Worm (Caenorhabditis elegans) whole organism, young adult: Measurements from ENCODE around the gene B0563.8.

Experiments
- C06A6.2 ChIP-seq: fragments of 200-800 bp; sonication (Bioruptor generic); conservative IDR thresholded peaks from 2 replicates; pipeline ENCODE4 v1.3.6; 2022; ENCODE audit warnings: missing genetic modification characterization, missing compliant biosample characterization
- F23B12.7 ChIP-seq: sonication (generic microtip); optimal IDR thresholded peaks from 2 replicates; lab custom pipeline; 2017; ENCODE audit warnings: missing genetic modification characterization, mild to moderate bottlenecking, missing compliant biosample characterization, antibody characterized with exemption, moderate library complexity; ENCODE audit not compliant: insufficient read depth
- F52B5.7 ChIP-seq: sonication (generic microtip); optimal IDR thresholded peaks from 2 replicates; lab custom pipeline; 2016; ENCODE audit warnings: mild to moderate bottlenecking, missing genetic modification characterization, missing compliant biosample characterization
- F57A8.1 ChIP-seq: fragments of 200-800 bp; sonication (Bioruptor generic); optimal IDR thresholded peaks from 2 replicates; lab custom pipeline; 2018; ENCODE audit warnings: mild to moderate bottlenecking, missing genetic modification characterization, moderate library complexity, missing compliant biosample characterization
- K11D2.4 ChIP-seq: fragments of 200-800 bp; sonication (Bioruptor generic); IDR thresholded peaks from 2 replicates; pipeline ENCODE4 v1.3.6; 2022; ENCODE audit warnings: missing genetic modification reagents, missing genetic modification characterization, missing compliant biosample characterization
- K12H6.12 ChIP-seq: fragments of 200-800 bp; sonication (Bioruptor generic); optimal IDR thresholded peaks from 2 replicates; lab custom pipeline; 2018; ENCODE audit warnings: mild to moderate bottlenecking, missing genetic modification characterization, missing compliant biosample characterization
- T07F8.4 ChIP-seq: sonication (generic microtip); optimal IDR thresholded peaks from 2 replicates; lab custom pipeline; 2016; ENCODE audit warnings: mild to moderate bottlenecking, missing genetic modification characterization, moderate library complexity, missing compliant biosample characterization
- Y53G8AR.9 ChIP-seq: fragments of 200-800 bp; sonication (Bioruptor generic); conservative IDR thresholded peaks from 2 replicates; pipeline ENCODE4 v1.3.6; 2022; ENCODE audit warnings: missing genetic modification reagents, missing genetic modification characterization, missing compliant biosample characterization
- Y67H2A.10 ChIP-seq: fragments of 200-800 bp; sonication (Bioruptor generic); conservative IDR thresholded peaks from 2 replicates; pipeline ENCODE4 v1.3.6; 2022; ENCODE audit warnings: missing genetic modification reagents, missing genetic modification characterization, missing compliant biosample characterization
- Y95B8A.8 ChIP-seq: fragments of 200-800 bp; sonication (Bioruptor generic); IDR thresholded peaks from 2 replicates; pipeline ENCODE4 v1.3.6; 2022; ENCODE audit warnings: missing genetic modification reagents, missing genetic modification characterization, missing compliant biosample characterization
- akir-1 ChIP-seq: fragments of 200-800 bp; sonication (Bioruptor generic); optimal IDR thresholded peaks from 2 replicates; lab custom pipeline; 2018; ENCODE audit warnings: mild to moderate bottlenecking, missing genetic modification characterization, moderate library complexity, missing compliant biosample characterization
- ama-1 ChIP-seq, 3 experiments: fragments of 150-350 bp in 1 of 3; sonication (generic microtip) in 2 of 3; optimal IDR thresholded peaks; 2 replicates each; lab custom pipeline; 2014 to 2018; ENCODE audit warnings: missing biosample characterization in 2 of 3, missing genetic modification characterization in 2 of 3, missing genetic modification reagents in 2 of 3
- cebp-1 ChIP-seq, 2 experiments: fragments of 200-800 bp in 1 of 2; sonication (Bioruptor generic) in 1 of 2; sonication (generic microtip) in 1 of 2; IDR thresholded peaks in 1 of 2; optimal IDR thresholded peaks in 1 of 2; 2 replicates each; pipeline versions ENCODE4 v1.3.6 to Lab custom; 2017 to 2022; ENCODE audit warnings: missing compliant biosample characterization in 2 of 2, missing genetic modification characterization in 2 of 2, mild to moderate bottlenecking in 1 of 2, missing genetic modification reagents in 1 of 2, moderate library complexity in 1 of 2
- ceh-100 ChIP-seq: fragments of 200-800 bp; sonication (Bioruptor generic); IDR thresholded peaks from 2 replicates; pipeline ENCODE4 v1.3.6; 2022; ENCODE audit warnings: missing genetic modification reagents, missing genetic modification characterization, missing compliant biosample characterization
- ceh-40 ChIP-seq: fragments of 200-800 bp; sonication (Bioruptor generic); IDR thresholded peaks from 2 replicates; pipeline ENCODE4 v1.3.6; 2022; ENCODE audit warnings: missing genetic modification characterization, missing compliant biosample characterization
- ceh-58 ChIP-seq: fragments of 200-800 bp; sonication (Bioruptor generic); IDR thresholded peaks from 2 replicates; pipeline ENCODE4 v1.3.6; 2022; ENCODE audit warnings: missing genetic modification characterization, missing compliant biosample characterization
- fkh-3 ChIP-seq: sonication (generic microtip); optimal IDR thresholded peaks from 2 replicates; lab custom pipeline; 2016; ENCODE audit warnings: mild to moderate bottlenecking, missing genetic modification characterization, missing compliant biosample characterization
- gei-17 ChIP-seq: fragments of 200-800 bp; sonication (Bioruptor generic); optimal IDR thresholded peaks from 2 replicates; lab custom pipeline; 2018; ENCODE audit warnings: mild to moderate bottlenecking, missing genetic modification characterization, missing compliant biosample characterization
- him-1 ChIP-seq: sonication (generic microtip); optimal IDR thresholded peaks from 2 replicates; lab custom pipeline; 2016; ENCODE audit warnings: missing genotype, missing genetic modification reagents, missing genetic modification characterization, missing compliant biosample characterization
- hmg-1.2 ChIP-seq: fragments of 200-800 bp; sonication (Bioruptor generic); IDR thresholded peaks from 2 replicates; pipeline ENCODE4 v1.3.6; 2022; ENCODE audit warnings: missing genetic modification reagents, missing genetic modification characterization, missing compliant biosample characterization
- hmg-20 ChIP-seq: fragments of 200-800 bp; sonication (Bioruptor generic); IDR thresholded peaks from 2 replicates; pipeline ENCODE4 v1.3.6; 2022; ENCODE audit warnings: missing genetic modification reagents, missing genetic modification characterization, missing compliant biosample characterization
- nfyb-1 ChIP-seq: fragments of 200-800 bp; sonication (Bioruptor generic); IDR thresholded peaks from 2 replicates; pipeline ENCODE4 v1.3.6; 2022; ENCODE audit warnings: missing genetic modification reagents, missing genetic modification characterization, missing compliant biosample characterization
- nhr-90 ChIP-seq: sonication (generic microtip); optimal IDR thresholded peaks from 2 replicates; lab custom pipeline; 2016; ENCODE audit warnings: missing genotype, mild to moderate bottlenecking, missing genetic modification characterization, missing compliant biosample characterization
- repo-1 ChIP-seq: sonication (generic microtip); optimal IDR thresholded peaks from 2 replicates; lab custom pipeline; 2017; ENCODE audit warnings: mild to moderate bottlenecking, missing genetic modification characterization, missing compliant biosample characterization
- sea-2 ChIP-seq: fragments of 200-800 bp; sonication (Bioruptor generic); IDR thresholded peaks from 2 replicates; pipeline ENCODE4 v1.3.6; 2022; ENCODE audit warnings: missing genetic modification characterization, missing compliant biosample characterization
- snpc-3.4 ChIP-seq: sonication (generic microtip); optimal IDR thresholded peaks from 2 replicates; lab custom pipeline; 2017; ENCODE audit warnings: missing genetic modification characterization, mild to moderate bottlenecking, missing compliant biosample characterization, antibody characterized with exemption, moderate library complexity, missing genotype, missing genetic modification reagents
- snpc-4 ChIP-seq, 5 experiments: fragments of 150-350 bp in 1 of 5; sonication (generic microtip) in 4 of 5; optimal IDR thresholded peaks; 2 replicates each; lab custom pipeline; 2014 to 2018; ENCODE audit warnings: missing genetic modification characterization in 5 of 5, missing biosample characterization in 3 of 5, antibody characterized with exemption in 2 of 5, mild to moderate bottlenecking in 2 of 5, missing compliant biosample characterization in 2 of 5, missing genotype in 2 of 5, moderate library complexity in 2 of 5, missing genetic modification reagents in 1 of 5
- tbp1 ChIP-seq: fragments of 200-800 bp; sonication (Bioruptor generic); optimal IDR thresholded peaks from 2 replicates; lab custom pipeline; 2018; ENCODE audit warnings: mild to moderate bottlenecking, missing genetic modification characterization, missing compliant biosample characterization
- tlf-1 ChIP-seq: fragments of 200-800 bp; sonication (Bioruptor generic); optimal IDR thresholded peaks from 2 replicates; lab custom pipeline; 2018; ENCODE audit warnings: mild to moderate bottlenecking, missing genetic modification characterization, missing compliant biosample characterization
- zfh-2 ChIP-seq: fragments of 200-800 bp; sonication (Bioruptor generic); conservative IDR thresholded peaks from 2 replicates; pipeline ENCODE4 v1.3.6; 2022; ENCODE audit warnings: missing genetic modification reagents, missing genetic modification characterization, missing compliant biosample characterization
- ztf-26 ChIP-seq: sonication (generic microtip); optimal IDR thresholded peaks from 2 replicates; lab custom pipeline; 2017; ENCODE audit warnings: missing genetic modification characterization, missing compliant biosample characterization
- ztf-28 ChIP-seq: fragments of 200-800 bp; sonication (Bioruptor generic); IDR thresholded peaks from 2 replicates; pipeline ENCODE4 v1.3.6; 2022; ENCODE audit warnings: missing genetic modification reagents, missing genetic modification characterization, missing compliant biosample characterization
- ztf-3 ChIP-seq: fragments of 200-800 bp; sonication (Bioruptor generic); optimal IDR thresholded peaks from 2 replicates; lab custom pipeline; 2018; ENCODE audit warnings: mild to moderate bottlenecking, missing genetic modification characterization, missing compliant biosample characterization

B0563.8 gene

DNA sequence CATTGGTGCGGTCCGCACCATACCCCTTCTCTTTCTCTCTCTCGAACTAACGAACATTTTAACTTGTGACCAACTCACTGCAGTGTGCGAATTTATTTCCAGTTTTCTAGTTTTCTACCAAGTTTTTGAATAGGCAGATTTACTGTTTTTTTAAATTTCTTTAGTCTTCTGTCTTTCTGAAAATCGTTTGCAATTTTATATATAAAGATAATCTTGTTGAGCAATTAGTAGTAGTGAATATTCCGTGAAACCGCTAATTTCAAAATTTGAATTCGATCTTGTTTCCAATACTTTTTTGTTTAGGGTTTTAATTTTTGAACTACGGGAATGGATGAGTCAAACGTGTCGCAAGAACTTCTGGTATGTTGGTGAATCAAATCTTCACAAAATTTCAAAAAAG is 9.5 kb upstream of the B0563.8 start, which contains the start of gene Y81B9A.2 (continued):
- no peak for TF ChIP-seq ztf-3 (GFP tag; lab: Kevin White, UChicago)

DNA sequence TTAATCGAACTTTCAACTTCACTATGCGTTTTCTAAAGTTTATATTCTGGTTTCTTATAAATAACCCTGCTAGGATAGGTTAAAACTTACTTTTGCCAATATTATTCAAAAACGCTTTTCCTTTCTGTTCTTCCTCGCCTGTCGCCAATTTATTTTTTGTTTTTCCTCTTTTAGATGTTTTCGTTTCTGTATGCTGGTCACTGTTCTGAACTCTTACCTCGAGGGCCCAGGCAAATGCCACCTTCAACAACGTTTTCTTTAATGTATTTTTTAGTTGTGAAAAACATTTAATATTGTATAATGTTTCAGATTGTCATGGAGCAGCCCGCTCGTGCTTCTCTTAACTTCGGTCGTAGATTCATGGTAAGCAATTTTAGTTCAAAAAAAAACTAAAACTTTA is 7.8 kb upstream of the B0563.8 start, which contains the start of gene Y81B9A.3:
TSS of gene Y81B9A.3 (plus strand) at position 301 of the 400 bp plus-strand sequence.
- TF ChIP-seq K12H6.12 (tag; lab: Kevin White, UChicago) (no peak), fkh-3 (tag; lab: Kevin White, UChicago) (no peak), T07F8.4 (tag; lab: Kevin White, UChicago) (no peak), nhr-90 (tag; lab: Kevin White, UChicago) (no peak), hmg-20 (no peak), nfyb-1 (GFP tag; lab: Robert Waterston, UW) (no peak), F52B5.7 (tag; lab: Kevin White, UChicago) (no peak), cebp-1 (GFP tag; IDR thresholded peaks at IDR 0.05; lab: Robert Waterston, UW) (no peak), cebp-1 (tag; optimal IDR thresholded peaks at IDR 0.05; lab: Kevin White, UChicago) (no peak), F57A8.1 (GFP tag; lab: Kevin White, UChicago) (no peak), him-1 (tag; lab: Kevin White, UChicago) (no peak), tbp1 (GFP tag; lab: Kevin White, UChicago) (no peak), ama-1 (optimal IDR thresholded peaks at IDR 0.05; lab: Kevin White, UChicago) (no peak), ama-1 (GFP tag; optimal IDR thresholded peaks at IDR 0.05; lab: Kevin White, UChicago) (no peak)

DNA sequence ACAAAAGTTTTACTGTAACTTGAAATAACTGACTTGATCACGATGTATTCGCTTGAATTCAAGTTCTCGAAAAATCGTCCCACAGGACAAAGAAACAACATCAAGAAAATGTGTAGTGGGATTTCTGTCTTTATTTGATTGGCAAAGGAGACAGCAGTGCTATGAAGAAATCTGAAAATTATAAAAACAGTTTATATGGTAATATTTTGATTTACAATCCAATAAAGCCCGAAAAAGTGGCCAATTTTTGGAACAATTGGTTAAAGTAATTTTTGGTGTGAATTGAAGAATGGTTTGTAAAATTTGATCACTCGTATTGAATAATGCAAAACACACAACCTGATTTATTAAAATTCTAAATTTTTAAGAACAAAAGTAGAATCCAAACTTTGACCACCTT is 6.5 kb upstream of the B0563.8 start, which contains the start of gene Y81B9A.4:
TSS of gene Y81B9A.4 (minus strand) at position 101 of the 400 bp plus-strand sequence.
- no peak for TF ChIP-seq hmg-20
- TF ChIP-seq tbp1 (GFP tag; lab: Kevin White, UChicago), result no peak
- TF ChIP-seq Y95B8A.8, result no peak
- TF ChIP-seq ztf-28 (GFP tag; lab: Robert Waterston, UW), result no peak
- no peak for TF ChIP-seq Y53G8AR.9 (GFP tag; lab: Robert Waterston, UW)
- TF ChIP-seq snpc-4 (GFP tag; optimal IDR thresholded peaks at IDR 0.05; lab: Kevin White, UChicago), result no peak
- TF ChIP-seq snpc-4 (tag; optimal IDR thresholded peaks at IDR 0.05; lab: Kevin White, UChicago), result no peak
- TF ChIP-seq sea-2 (GFP tag; lab: Robert Waterston, UW), result no peak
- no peak for TF ChIP-seq K12H6.12 (tag; lab: Kevin White, UChicago)
- TF ChIP-seq ztf-26 (tag; lab: Kevin White, UChicago), result no peak
- no peak for TF ChIP-seq F23B12.7
- TF ChIP-seq repo-1, result no peak
- TF ChIP-seq Y67H2A.10, result no peak
- TF ChIP-seq ceh-58 (GFP tag; lab: Robert Waterston, UW), result no peak
- TF ChIP-seq gei-17 (GFP tag; lab: Kevin White, UChicago), result no peak
- TF ChIP-seq ceh-100, result no peak
- no peak for TF ChIP-seq K11D2.4 (GFP tag; lab: Robert Waterston, UW)
- no peak for TF ChIP-seq hmg-1.2

DNA sequence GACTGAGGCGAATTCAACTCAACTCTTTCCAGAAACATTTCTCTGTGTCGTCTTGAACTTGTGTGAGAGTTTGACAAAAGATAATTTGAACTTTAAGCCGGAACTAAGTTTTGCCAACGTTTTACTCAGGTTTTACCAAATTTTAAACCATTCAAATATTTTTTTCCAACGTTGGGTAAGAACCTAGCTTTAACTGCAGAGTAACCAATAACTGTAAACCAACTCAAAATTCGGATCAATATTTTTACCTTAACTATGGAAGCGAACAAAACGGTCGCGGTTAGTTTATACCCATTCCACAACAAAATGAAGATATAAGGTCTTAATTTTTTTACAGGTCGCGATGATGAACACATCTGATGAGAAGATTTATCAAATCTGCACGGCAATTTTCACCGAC is 1.6 kb downstream of the B0563.8 start:
- TF ChIP-seq akir-1, result no peak
- no peak for TF ChIP-seq ceh-40 (GFP tag; lab: Robert Waterston, UW)
- no peak for TF ChIP-seq snpc-3.4 (tag; lab: Kevin White, UChicago)
- no peak for TF ChIP-seq tlf-1 (GFP tag; lab: Kevin White, UChicago)
- no peak for TF ChIP-seq gei-17 (GFP tag; lab: Kevin White, UChicago)
- no peak for TF ChIP-seq C06A6.2 (GFP tag; lab: Robert Waterston, UW)
- TF ChIP-seq zfh-2, result no peak
- TF ChIP-seq, all 124 proteins: peak for 0
